Worm (Caenorhabditis elegans): ENCODE results near the gene str-236.

str-236 gene

ce11 chrV:1521845-1522244, 6.0 kb downstream of the str-236 start, which contains the start of gene str-240:
Gene str-240, minus strand, starts transcription at chrV:1521945.
- TF ChIP-seq pag-3 (tag; optimal IDR thresholded peaks at IDR 0.05; ENCODE audit: borderline replicate concordance) (no peak), elt-4 (tag; optimal IDR thresholded peaks at IDR 0.05) (no peak), C38D4.7 (GFP tag; optimal IDR thresholded peaks at IDR 0.05) (no peak), tbx-2 (tag; optimal IDR thresholded peaks at IDR 0.05) (no peak), ets-4 (tag; optimal IDR thresholded peaks at IDR 0.05) (no peak), tbx-7 (tag; optimal IDR thresholded peaks at IDR 0.05) (no peak)

- no peak for TF ChIP-seq unc-55 (GFP tag; optimal IDR thresholded peaks at IDR 0.05)
- TF ChIP-seq odd-2 (tag; optimal IDR thresholded peaks at IDR 0.05) = no peak
- no peak for TF ChIP-seq fkh-10 (GFP tag; optimal IDR thresholded peaks at IDR 0.05)
- no peak for TF ChIP-seq Y22D7AL.16 (tag; optimal IDR thresholded peaks at IDR 0.05)
- no peak for TF ChIP-seq ceh-18 (tag; optimal IDR thresholded peaks at IDR 0.05)
- no peak for TF ChIP-seq pat-9 (tag; optimal IDR thresholded peaks at IDR 0.05)
- TF ChIP-seq ahr-1 (tag; optimal IDR thresholded peaks at IDR 0.05) = no peak
- no peak for TF ChIP-seq syd-9 (tag; optimal IDR thresholded peaks at IDR 0.05)
- TF ChIP-seq fkh-6 (tag; optimal IDR thresholded peaks at IDR 0.05) = no peak
- no peak for TF ChIP-seq hlh-30 (tag; optimal IDR thresholded peaks at IDR 0.05; ENCODE audit: insufficient read depth)
- no peak for TF ChIP-seq C38D4.7 (GFP tag; optimal IDR thresholded peaks at IDR 0.05)
- TF ChIP-seq ref-2 (tag; optimal IDR thresholded peaks at IDR 0.05) = no peak
- TF ChIP-seq nhr-232 (tag; optimal IDR thresholded peaks at IDR 0.05) = no peak
- no peak for TF ChIP-seq ceh-14 (tag; optimal IDR thresholded peaks at IDR 0.05)
Observed at ce11 chrV:1511537-1511936, 16.3 kb downstream of the str-236 start, which contains the start of gene nhr-260. Gene nhr-260, minus strand, starts transcription at chrV:1511637.

DNA sequence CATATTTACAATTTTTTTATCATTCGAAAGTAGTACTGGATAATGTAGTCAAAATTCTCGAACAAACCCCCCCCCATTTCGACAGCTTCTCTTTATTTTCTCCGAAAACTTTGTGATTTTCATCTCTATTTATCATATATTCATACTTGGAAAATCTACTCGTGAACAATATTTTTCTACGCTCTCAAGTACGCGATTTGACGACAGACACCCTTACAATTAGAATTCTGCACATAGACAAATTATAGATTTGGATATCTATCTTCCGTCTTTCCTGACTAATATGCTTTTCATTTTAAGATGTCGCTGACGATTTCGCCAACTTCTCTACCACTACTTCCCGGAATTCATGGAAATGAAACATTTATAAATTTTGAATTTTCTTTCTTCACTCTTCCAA, 21.9 kb downstream of the str-236 start, which contains the start of gene sru-28:
Gene sru-28 (plus strand): TSS at position 301 of the 400 bp plus-strand sequence.
- no peak for TF ChIP-seq unc-86 (tag; optimal IDR thresholded peaks at IDR 0.05)
- no peak for TF ChIP-seq nhr-11 (tag; optimal IDR thresholded peaks at IDR 0.05)
- no peak for TF ChIP-seq ceh-14 (tag; optimal IDR thresholded peaks at IDR 0.05)

- TF ChIP-seq K09A11.1 (tag; optimal IDR thresholded peaks at IDR 0.05; ENCODE audit: insufficient read depth) = no peak
- TF ChIP-seq unc-55 (GFP tag; optimal IDR thresholded peaks at IDR 0.05) = no peak
- TF ChIP-seq dmd-4 (tag; optimal IDR thresholded peaks at IDR 0.05; ENCODE audit: borderline replicate concordance) = no peak
- TF ChIP-seq ceh-9 (tag; optimal IDR thresholded peaks at IDR 0.05) = no peak
- TF ChIP-seq tbx-7 (tag; optimal IDR thresholded peaks at IDR 0.05) = no peak
- no peak for TF ChIP-seq unc-42 (tag; optimal IDR thresholded peaks at IDR 0.05)
- TF ChIP-seq nhr-11 (tag; optimal IDR thresholded peaks at IDR 0.05) = no peak
- TF ChIP-seq ceh-22 (tag; optimal IDR thresholded peaks at IDR 0.05) = no peak
- TF ChIP-seq ceh-30 (tag; optimal IDR thresholded peaks at IDR 0.05) = no peak
- no peak for TF ChIP-seq dve-1 (tag; optimal IDR thresholded peaks at IDR 0.05)
- no peak for TF ChIP-seq ceh-14 (tag; optimal IDR thresholded peaks at IDR 0.05)
- no peak for TF ChIP-seq hlh-13 (GFP tag; optimal IDR thresholded peaks at IDR 0.05)
- TF ChIP-seq lin-11 (tag; optimal IDR thresholded peaks at IDR 0.05) = no peak
- no peak for TF ChIP-seq elt-4 (tag; optimal IDR thresholded peaks at IDR 0.05)
- TF ChIP-seq hlh-30 (tag; optimal IDR thresholded peaks at IDR 0.05; ENCODE audit: insufficient read depth) = no peak
- TF ChIP-seq pat-9 (tag; optimal IDR thresholded peaks at IDR 0.05) = no peak
- TF ChIP-seq ceh-34 (tag; optimal IDR thresholded peaks at IDR 0.05) = no peak
Observed at ce11 chrV:1499140-1499539, 28.7 kb downstream of the str-236 start, which contains the start of gene sru-27. Gene sru-27, plus strand, starts transcription at chrV:1499440.

ce11 chrV:1495752-1496151, 32.1 kb downstream of the str-236 start:
- TF ChIP-seq hlh-8 (tag; optimal IDR thresholded peaks at IDR 0.05) (no peak), ceh-48 (tag; optimal IDR thresholded peaks at IDR 0.05) (peak; percentile 16), mec-3 (tag; optimal IDR thresholded peaks at IDR 0.05; ENCODE audit: borderline replicate concordance) (no peak), pat-9 (tag; optimal IDR thresholded peaks at IDR 0.05) (no peak), ttx-3 (tag; optimal IDR thresholded peaks at IDR 0.05) (no peak), tbx-7 (tag; optimal IDR thresholded peaks at IDR 0.05) (no peak), ets-4 (tag; optimal IDR thresholded peaks at IDR 0.05) (no peak), sox-4 (tag; optimal IDR thresholded peaks at IDR 0.05) (no peak)

Data from whole organism, late embryonic.